Worm (Caenorhabditis elegans) whole organism, L1 larva: ENCODE measurements around the gene F26F12.5.

Experiments
- C04F5.9 ChIP-seq: sonication (generic microtip); optimal IDR thresholded peaks from 2 replicates; lab custom pipeline; 2016; ENCODE audit warnings: missing genetic modification characterization, missing compliant biosample characterization
- Y116A8C.19 ChIP-seq: sonication (generic microtip); optimal IDR thresholded peaks from 2 replicates; lab custom pipeline; 2016; ENCODE audit warnings: missing compliant biosample characterization, missing genetic modification characterization, borderline replicate concordance
- alr-1 ChIP-seq: fragments of 200-800 bp; sonication (Bioruptor generic); optimal IDR thresholded peaks from 2 replicates; lab custom pipeline; 2018; ENCODE audit warnings: borderline replicate concordance, mild to moderate bottlenecking, missing genetic modification characterization, missing compliant biosample characterization
- aly-2 ChIP-seq: fragments of 150-350 bp; optimal IDR thresholded peaks from 2 replicates; lab custom pipeline; 2014; ENCODE audit warnings: missing biosample characterization, missing genetic modification characterization
- blmp-1 ChIP-seq: fragments of 150-350 bp; optimal IDR thresholded peaks from 2 replicates; lab custom pipeline; 2014; ENCODE audit warnings: missing biosample characterization, missing genetic modification characterization
- ceh-8 ChIP-seq: fragments of 200-800 bp; sonication (Bioruptor generic); optimal IDR thresholded peaks from 2 replicates; lab custom pipeline; 2018; ENCODE audit warnings: mild to moderate bottlenecking, missing genetic modification characterization, moderate library complexity, missing compliant biosample characterization
- ceh-82 ChIP-seq, 3 experiments: fragments of 150-350 bp in 1 of 3; sonication (generic microtip) in 2 of 3; optimal IDR thresholded peaks; 2 replicates each; lab custom pipeline; 2014 to 2017; ENCODE audit warnings: missing biosample characterization in 3 of 3, missing genetic modification characterization in 3 of 3
- ceh-88 ChIP-seq: fragments of 200-800 bp; sonication (Bioruptor generic); IDR thresholded peaks from 2 replicates; pipeline ENCODE4 v1.3.6; 2022; ENCODE audit warnings: missing genetic modification characterization, missing compliant biosample characterization
- ceh-90 ChIP-seq: sonication (generic microtip); optimal IDR thresholded peaks from 2 replicates; lab custom pipeline; 2016; ENCODE audit warnings: missing genetic modification characterization, missing compliant biosample characterization
- dsc-1 ChIP-seq: sonication (generic microtip); optimal IDR thresholded peaks from 2 replicates; lab custom pipeline; 2016; ENCODE audit warnings: mild to moderate bottlenecking, missing genetic modification characterization, missing compliant biosample characterization
- efl-1 ChIP-seq, 4 experiments: fragments of 150-350 bp; optimal IDR thresholded peaks in 3 of 4; peaks in 1 of 4; 1 replicate in 1 of 4; 2 replicates in 3 of 4; lab custom pipeline; 2014; ENCODE audit warnings: missing biosample characterization in 2 of 4, missing genetic modification characterization in 2 of 4, missing genetic modification reagents in 2 of 4
- efl-3 ChIP-seq: fragments of 200-800 bp; sonication (Bioruptor generic); optimal IDR thresholded peaks from 2 replicates; lab custom pipeline; 2018; ENCODE audit warnings: mild to moderate bottlenecking, missing genetic modification characterization, missing compliant biosample characterization
- elt-2 ChIP-seq: sonication (generic microtip); optimal IDR thresholded peaks from 2 replicates; lab custom pipeline; 2016; ENCODE audit warnings: missing genetic modification characterization, mild to moderate bottlenecking, inconsistent platforms, missing compliant biosample characterization, missing genetic modification reagents
- fkh-10 ChIP-seq: sonication (generic microtip); optimal IDR thresholded peaks from 2 replicates; lab custom pipeline; 2017; ENCODE audit warnings: missing biosample characterization, missing genetic modification reagents, missing genetic modification characterization
- fkh-8 ChIP-seq: sonication (generic microtip); optimal IDR thresholded peaks from 2 replicates; lab custom pipeline; 2016; ENCODE audit warnings: mild to moderate bottlenecking, missing genetic modification characterization, missing compliant biosample characterization
- fos-1 ChIP-seq: fragments of 150-350 bp; optimal IDR thresholded peaks from 2 replicates; lab custom pipeline; 2014; ENCODE audit warnings: missing biosample characterization, missing genetic modification characterization
- hpl-2 ChIP-seq: fragments of 150-350 bp; optimal IDR thresholded peaks from 2 replicates; lab custom pipeline; 2014; ENCODE audit warnings: missing biosample characterization, missing genetic modification reagents, missing genetic modification characterization
- jun-1 ChIP-seq: fragments of 150-350 bp; optimal IDR thresholded peaks from 2 replicates; lab custom pipeline; 2014; ENCODE audit warnings: missing biosample characterization, missing genetic modification reagents, missing genetic modification characterization
- lin-35 ChIP-seq, 2 experiments: fragments of 150-350 bp; optimal IDR thresholded peaks; 2 replicates each; lab custom pipeline; 2014; ENCODE audit warnings: missing biosample characterization in 2 of 2, missing genetic modification characterization in 2 of 2, missing genetic modification reagents in 2 of 2
- nhr-11 ChIP-seq: fragments of 150-350 bp; optimal IDR thresholded peaks from 2 replicates; lab custom pipeline; 2014; ENCODE audit warnings: missing biosample characterization, missing genetic modification characterization
- nhr-19 ChIP-seq: fragments of 200-800 bp; sonication (Bioruptor generic); conservative IDR thresholded peaks from 2 replicates; pipeline ENCODE4 v1.3.6; 2022; ENCODE audit warnings: missing genetic modification characterization, missing compliant biosample characterization
- nhr-237 ChIP-seq: fragments of 150-350 bp; optimal IDR thresholded peaks from 2 replicates; lab custom pipeline; 2014; ENCODE audit warnings: missing biosample characterization, missing genetic modification characterization
- nhr-77 ChIP-seq: fragments of 150-350 bp; optimal IDR thresholded peaks from 2 replicates; lab custom pipeline; 2014; ENCODE audit warnings: missing biosample characterization, missing genetic modification characterization
- nhr-85 ChIP-seq: sonication (generic microtip); peaks from one replicate; lab custom pipeline; 2016; ENCODE audit warnings: missing genetic modification characterization, inconsistent platforms, missing compliant biosample characterization
- pax-3 ChIP-seq: fragments of 200-800 bp; sonication (Bioruptor generic); optimal IDR thresholded peaks from 2 replicates; lab custom pipeline; 2018; ENCODE audit warnings: mild to moderate bottlenecking, missing genetic modification characterization, moderate library complexity, missing compliant biosample characterization
- pqm-1 ChIP-seq: sonication (generic microtip); optimal IDR thresholded peaks from 3 replicates; lab custom pipeline; 2017; ENCODE audit warnings: missing biosample characterization, missing genetic modification characterization
- snpc-4 ChIP-seq: fragments of 150-350 bp; optimal IDR thresholded peaks from 2 replicates; lab custom pipeline; 2014; ENCODE audit warnings: missing biosample characterization, missing genetic modification characterization
- snu-23 ChIP-seq: sonication (generic microtip); optimal IDR thresholded peaks from 2 replicates; lab custom pipeline; 2016; ENCODE audit warnings: missing genetic modification characterization, missing compliant biosample characterization
- sptf-1 ChIP-seq: fragments of 150-350 bp; optimal IDR thresholded peaks from 2 replicates; lab custom pipeline; 2014; ENCODE audit warnings: missing biosample characterization, missing genetic modification characterization

F26F12.5 gene

ce11 chrV:5820401-5820800 is 44.6 kb downstream of the F26F12.5 start:
- no peak for TF ChIP-seq alr-1 (tag; lab: Kevin White, UChicago)
- no peak for TF ChIP-seq jun-1
- no peak for TF ChIP-seq nhr-237 (tag; lab: Kevin White, UChicago)
- TF ChIP-seq dsc-1 (tag; lab: Kevin White, UChicago): no peak
- no peak for TF ChIP-seq efl-3 (GFP tag; lab: Kevin White, UChicago)
- TF ChIP-seq pqm-1 (tag; lab: Kevin White, UChicago): no peak
- TF ChIP-seq ceh-88: no peak
- TF ChIP-seq fkh-8: no peak
- no peak for TF ChIP-seq C04F5.9
- no peak for TF ChIP-seq hpl-2 (GFP tag; lab: Kevin White, UChicago)
- TF ChIP-seq aly-2 (tag; lab: Kevin White, UChicago): no peak
- no peak for TF ChIP-seq ceh-8
- no peak for TF ChIP-seq nhr-11 (tag; lab: Kevin White, UChicago)
- TF ChIP-seq fkh-10 (GFP tag; lab: Kevin White, UChicago): no peak
- TF ChIP-seq nhr-77 (tag; lab: Kevin White, UChicago): no peak
- TF ChIP-seq fos-1 (tag; lab: Kevin White, UChicago): no peak

ce11 chrV:5819903-5820302 is 45.1 kb downstream of the F26F12.5 start:
- TF ChIP-seq Y116A8C.19 (tag; lab: Kevin White, UChicago) (no peak), pqm-1 (tag; lab: Kevin White, UChicago) (peak; percentile 22), pax-3 (tag; lab: Kevin White, UChicago) (no peak), efl-1 (optimal IDR thresholded peaks at IDR 0.05; lab: Kevin White, UChicago) (no peak), efl-1 (GFP tag; optimal IDR thresholded peaks at IDR 0.05 in 1 of 2; lab: Kevin White, UChicago) (no peak), blmp-1 (tag; lab: Kevin White, UChicago) (no peak), dsc-1 (tag; lab: Kevin White, UChicago) (no peak), C04F5.9 (no peak), aly-2 (tag; lab: Kevin White, UChicago) (no peak), nhr-85 (tag; lab: Kevin White, UChicago) (no peak), ceh-82 (tag; optimal IDR thresholded peaks at IDR 0.05; lab: Kevin White, UChicago) (no peak), nhr-237 (tag; lab: Kevin White, UChicago) (no peak), sptf-1 (tag; lab: Kevin White, UChicago) (no peak), elt-2 (tag; lab: Kevin White, UChicago) (peak; percentile 56)

DNA sequence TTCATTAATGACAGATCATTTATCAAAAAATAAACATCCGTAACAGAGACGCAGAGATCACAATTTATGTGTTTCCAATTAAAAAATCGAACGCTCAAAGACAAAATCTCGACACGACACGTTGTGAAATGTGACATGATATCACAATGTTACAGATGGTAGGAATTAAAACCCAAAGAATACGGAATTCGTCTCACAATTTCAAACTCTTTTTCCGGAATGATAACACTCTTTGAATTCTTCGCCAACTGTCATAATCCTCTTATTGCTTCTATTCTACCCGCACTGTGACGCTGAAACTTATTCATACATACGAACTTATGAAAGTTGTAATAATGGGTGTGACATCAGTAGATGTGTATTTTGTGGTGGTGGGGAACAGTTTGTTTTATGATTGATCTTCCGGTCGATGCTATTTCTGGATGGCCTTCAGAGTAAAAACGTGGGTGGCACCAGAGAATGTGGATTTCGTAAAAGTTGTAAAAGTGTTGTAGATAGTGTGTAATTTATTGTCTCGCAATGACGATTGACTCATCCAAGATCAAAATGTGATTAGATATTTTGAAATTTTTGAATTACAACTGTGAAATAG is 48.4 kb downstream of the F26F12.5 start:
- TF ChIP-seq snpc-4 (tag; lab: Kevin White, UChicago) (no peak), nhr-19 (GFP tag; lab: Robert Waterston, UW) (no peak), nhr-77 (tag; lab: Kevin White, UChicago) (no peak), elt-2 (tag; lab: Kevin White, UChicago) (peak; percentile 64), ceh-90 (tag; lab: Kevin White, UChicago) (no peak), snu-23 (GFP tag; lab: Kevin White, UChicago) (no peak), lin-35 (GFP tag; optimal IDR thresholded peaks at IDR 0.05; lab: Kevin White, UChicago) (peak in 1 of 2 experiments; percentile 3)
